Fruit fly (Drosophila melanogaster): ENCODE data around the gene Ho.

- no peak for TF ChIP-seq CG8478 (optimal IDR thresholded peaks at IDR 0.05)
- no peak for TF ChIP-seq Hmr (GFP tag; optimal IDR thresholded peaks at IDR 0.05)
- TF ChIP-seq Ets97D (GFP tag; optimal IDR thresholded peaks at IDR 0.05), result no peak
- no peak for TF ChIP-seq TFAM (GFP tag; optimal IDR thresholded peaks at IDR 0.05)
- TF ChIP-seq Adf1 (GFP tag; IDR thresholded peaks at IDR 0.05), result no peak
- no peak for TF ChIP-seq CG12744 (GFP tag; optimal IDR thresholded peaks at IDR 0.05)
- no peak for TF ChIP-seq CG11695 (GFP tag; IDR thresholded peaks at IDR 0.05)
- TF ChIP-seq Ssrp (tag; optimal IDR thresholded peaks at IDR 0.05), result no peak
- TF ChIP-seq CG31224 (GFP tag; IDR thresholded peaks at IDR 0.05), result no peak
- no peak for TF ChIP-seq Nf-YB (GFP tag; optimal IDR thresholded peaks at IDR 0.05)
- TF ChIP-seq Gug (GFP tag; IDR thresholded peaks at IDR 0.05), result no peak
- TF ChIP-seq CG2199 (GFP tag; IDR thresholded peaks at IDR 0.05), result no peak
- TF ChIP-seq CoRest (tag; optimal IDR thresholded peaks at IDR 0.05), result no peak
- no peak for TF ChIP-seq Myb (GFP tag; optimal IDR thresholded peaks at IDR 0.05)
Measured at dm6 chr3R:11696209-11696608, 16.7 kb downstream of the Ho start, which contains the start of gene CG14717.
